Fruit fly (Drosophila melanogaster) whole organism, embryonic: ENCODE measurements around the gene CG15530.

Experiments used
- Asciz ChIP-seq: fragments of 200-800 bp; sonication (Bioruptor generic); optimal IDR thresholded peaks from 2 replicates; lab custom pipeline; 2017; ENCODE audit warnings: missing biosample characterization, mild to moderate bottlenecking, missing genetic modification characterization, missing genetic modification reagents
- BtbVII ChIP-seq: fragments of 200-800 bp; sonication (Bioruptor generic); optimal IDR thresholded peaks from 3 replicates; lab custom pipeline; 2017; ENCODE audit warnings: missing biosample characterization, mild to moderate bottlenecking, missing genetic modification characterization
- CG10462 ChIP-seq: fragments of 200-800 bp; sonication (Bioruptor generic); optimal IDR thresholded peaks from 2 replicates; lab custom pipeline; 2016; ENCODE audit warnings: missing biosample characterization, missing genetic modification characterization
- CG10565 ChIP-seq: fragments of 200-800 bp; sonication (Bioruptor generic); optimal IDR thresholded peaks from 3 replicates; lab custom pipeline; 2016; ENCODE audit warnings: missing biosample characterization, mild to moderate bottlenecking, missing genetic modification characterization
- CG10959 ChIP-seq: fragments of 200-800 bp; sonication (Bioruptor generic); IDR thresholded peaks from 2 replicates; pipeline ENCODE4 v1.3.6; 2022; ENCODE audit warnings: missing biosample characterization, missing genetic modification characterization
- CG11398 ChIP-seq: fragments of 200-800 bp; sonication (Bioruptor generic); optimal IDR thresholded peaks from 2 replicates; lab custom pipeline; 2016; ENCODE audit warnings: missing biosample characterization, missing genetic modification characterization
- CG14860 ChIP-seq: fragments of 200-800 bp; sonication (Bioruptor generic); IDR thresholded peaks from 3 replicates; pipeline ENCODE4 v1.3.6; 2022; ENCODE audit warnings: missing biosample characterization, missing genetic modification characterization; ENCODE audit not compliant: partially characterized antibody
- CG14965 ChIP-seq: fragments of 200-800 bp; sonication (Bioruptor generic); optimal IDR thresholded peaks from 2 replicates; lab custom pipeline; 2016; ENCODE audit warnings: missing biosample characterization, missing genetic modification characterization, borderline replicate concordance
- CG1529 ChIP-seq: fragments of 200-800 bp; sonication (Bioruptor generic); optimal IDR thresholded peaks from 3 replicates; lab custom pipeline; 2018; ENCODE audit warnings: missing biosample characterization, missing genetic modification characterization
- CG1603 ChIP-seq: fragments of 200-800 bp; sonication (Bioruptor generic); optimal IDR thresholded peaks from 2 replicates; lab custom pipeline; 2019; ENCODE audit warnings: missing biosample characterization, mild to moderate bottlenecking, missing genetic modification characterization, moderate library complexity
- CG17361 ChIP-seq: fragments of 200-800 bp; sonication (Bioruptor generic); IDR thresholded peaks from 3 replicates; pipeline ENCODE4 v1.3.6; 2022; ENCODE audit warnings: missing biosample characterization, missing genetic modification characterization
- CG18476 ChIP-seq: fragments of 200-800 bp; sonication (Bioruptor generic); optimal IDR thresholded peaks from 2 replicates; lab custom pipeline; 2016; ENCODE audit warnings: missing biosample characterization, mild to moderate bottlenecking, missing genetic modification characterization
- CG18764 ChIP-seq: fragments of 200-800 bp; sonication (Bioruptor generic); optimal IDR thresholded peaks from 3 replicates; lab custom pipeline; 2016; ENCODE audit warnings: missing biosample characterization, missing genetic modification characterization
- CG2712 ChIP-seq: fragments of 200-800 bp; optimal IDR thresholded peaks from 3 replicates; lab custom pipeline; 2019; ENCODE audit warnings: missing biosample characterization, mild to moderate bottlenecking, missing genetic modification characterization, moderate library complexity
- CG3065 ChIP-seq: fragments of 200-800 bp; sonication (Bioruptor generic); optimal IDR thresholded peaks from 2 replicates; lab custom pipeline; 2016; ENCODE audit warnings: missing biosample characterization, missing genetic modification characterization
- CG32772 ChIP-seq: fragments of 200-800 bp; sonication (Bioruptor generic); IDR thresholded peaks from 2 replicates; pipeline ENCODE4 v1.3.6; 2022; ENCODE audit warnings: missing biosample characterization, missing genetic modification characterization
- CG33213 ChIP-seq: fragments of 200-800 bp; sonication (Bioruptor generic); optimal IDR thresholded peaks from 3 replicates; lab custom pipeline; 2016; ENCODE audit warnings: missing biosample characterization, missing genetic modification characterization
- CG33557 ChIP-seq: fragments of 200-800 bp; sonication (Bioruptor generic); optimal IDR thresholded peaks from 2 replicates; lab custom pipeline; 2019; ENCODE audit warnings: missing biosample characterization, mild to moderate bottlenecking, missing genetic modification characterization, moderate library complexity
- CG4328 ChIP-seq: fragments of 200-800 bp; sonication (Bioruptor generic); optimal IDR thresholded peaks from 3 replicates; lab custom pipeline; 2017; ENCODE audit warnings: missing biosample characterization, missing genetic modification reagents, missing genetic modification characterization
- CG4617 ChIP-seq: fragments of 200-800 bp; sonication (Bioruptor generic); optimal IDR thresholded peaks from 3 replicates; lab custom pipeline; 2016; ENCODE audit warnings: missing biosample characterization, missing genetic modification characterization, borderline replicate concordance
- CG8388 ChIP-seq: fragments of 200-800 bp; sonication (Bioruptor generic); optimal IDR thresholded peaks from 2 replicates; lab custom pipeline; 2019; ENCODE audit warnings: missing biosample characterization, mild to moderate bottlenecking, missing genetic modification characterization, moderate library complexity
- CG9727 ChIP-seq: fragments of 200-800 bp; sonication (Bioruptor generic); optimal IDR thresholded peaks from 3 replicates; lab custom pipeline; 2017; ENCODE audit warnings: missing biosample characterization, mild to moderate bottlenecking, missing genetic modification characterization
- CrebB ChIP-seq: fragments of 200-800 bp; sonication (Bioruptor generic); optimal IDR thresholded peaks from 3 replicates; lab custom pipeline; 2018; ENCODE audit warnings: missing biosample characterization, mild to moderate bottlenecking, missing genetic modification characterization
- D19A ChIP-seq: fragments of 200-800 bp; optimal IDR thresholded peaks from 3 replicates; lab custom pipeline; 2019; ENCODE audit warnings: missing biosample characterization, mild to moderate bottlenecking, missing genetic modification characterization, moderate library complexity
- Dad ChIP-seq: fragments of 200-800 bp; sonication (Bioruptor generic); optimal IDR thresholded peaks from 3 replicates; lab custom pipeline; 2016; ENCODE audit warnings: missing biosample characterization, missing genetic modification characterization
- Hr39 ChIP-seq: fragments of >200 bp; optimal IDR thresholded peaks from 2 replicates; lab custom pipeline; 2017
- Nf-YA ChIP-seq: fragments of 200-800 bp; sonication (Bioruptor generic); IDR thresholded peaks from 2 replicates; pipeline ENCODE4 v1.3.6; 2022; ENCODE audit warnings: missing biosample characterization, missing genetic modification characterization
- Oli ChIP-seq: fragments of 200-800 bp; sonication (Bioruptor generic); optimal IDR thresholded peaks from 2 replicates; lab custom pipeline; 2018; ENCODE audit warnings: missing biosample characterization, mild to moderate bottlenecking, missing genetic modification characterization, moderate library complexity
- Xrp1 ChIP-seq: fragments of 200-800 bp; sonication (Bioruptor generic); IDR thresholded peaks from 2 replicates; pipeline ENCODE4 v1.3.6; 2022; ENCODE audit warnings: missing biosample characterization, missing genetic modification characterization
- bbx ChIP-seq: fragments of 200-800 bp; sonication (Bioruptor generic); IDR thresholded peaks from 2 replicates; pipeline ENCODE4 v1.3.6; 2022; ENCODE audit warnings: missing biosample characterization, missing genetic modification characterization; ENCODE audit not compliant: partially characterized antibody
- caup ChIP-seq: fragments of 200-800 bp; sonication (Bioruptor generic); optimal IDR thresholded peaks from 3 replicates; lab custom pipeline; 2017; ENCODE audit warnings: missing biosample characterization, mild to moderate bottlenecking, missing genetic modification characterization, moderate library complexity; ENCODE audit not compliant: severe bottlenecking
- chinmo ChIP-seq: fragments of 200-800 bp; sonication (Bioruptor generic); IDR thresholded peaks from 4 replicates; pipeline ENCODE4 v1.3.6; 2022; ENCODE audit warnings: missing biosample characterization, missing genetic modification characterization; ENCODE audit not compliant: partially characterized antibody
- crc ChIP-seq: fragments of 200-800 bp; sonication (Bioruptor generic); optimal IDR thresholded peaks from 2 replicates; lab custom pipeline; 2016; ENCODE audit warnings: missing biosample characterization, missing genetic modification characterization
- crp ChIP-seq, 2 experiments: fragments of 200-800 bp; sonication (Bioruptor generic); optimal IDR thresholded peaks; 2 replicates in 1 of 2; 3 replicates in 1 of 2; lab custom pipeline; 2017; ENCODE audit warnings: missing biosample characterization in 2 of 2, missing genetic modification characterization in 2 of 2, mild to moderate bottlenecking in 1 of 2, moderate library complexity in 1 of 2
- danr ChIP-seq: fragments of 200-800 bp; sonication (Bioruptor generic); IDR thresholded peaks from 2 replicates; pipeline ENCODE4 v1.3.6; 2022; ENCODE audit warnings: missing biosample characterization, missing genetic modification characterization
- dimm ChIP-seq: fragments of 200-800 bp; sonication (Bioruptor generic); IDR thresholded peaks from 2 replicates; pipeline ENCODE4 v1.3.6; 2022; ENCODE audit warnings: missing biosample characterization, missing genetic modification characterization
- dm ChIP-seq: fragments of 200-800 bp; sonication (Bioruptor generic); optimal IDR thresholded peaks from 3 replicates; lab custom pipeline; 2016; ENCODE audit warnings: missing biosample characterization, missing genetic modification characterization
- dmrt11E ChIP-seq: fragments of 200-800 bp; sonication (Bioruptor generic); optimal IDR thresholded peaks from 3 replicates; lab custom pipeline; 2018; ENCODE audit warnings: missing biosample characterization, mild to moderate bottlenecking, missing genetic modification characterization, moderate library complexity
- eyg ChIP-seq: fragments of 200-800 bp; sonication (Bioruptor generic); optimal IDR thresholded peaks from 3 replicates; lab custom pipeline; 2016; ENCODE audit warnings: missing biosample characterization, missing genetic modification characterization
- gcm ChIP-seq: fragments of 200-800 bp; sonication (Bioruptor generic); optimal IDR thresholded peaks from 2 replicates; lab custom pipeline; 2019; ENCODE audit warnings: missing biosample characterization, mild to moderate bottlenecking, missing genetic modification characterization, moderate library complexity
- gsb-n ChIP-seq: fragments of 200-800 bp; sonication (Bioruptor generic); optimal IDR thresholded peaks from 3 replicates; lab custom pipeline; 2018; ENCODE audit warnings: missing biosample characterization, mild to moderate bottlenecking, missing genetic modification characterization
- jigr1 ChIP-seq: fragments of 200-800 bp; sonication (Bioruptor generic); IDR thresholded peaks from 3 replicates; pipeline ENCODE4 v1.3.6; 2022; ENCODE audit warnings: missing biosample characterization, missing genetic modification characterization
- kni ChIP-seq: fragments of 200-800 bp; sonication (Bioruptor generic); optimal IDR thresholded peaks from 3 replicates; lab custom pipeline; 2017; ENCODE audit warnings: mild to moderate bottlenecking, missing biosample characterization, missing genetic modification reagents, missing genetic modification characterization
- odd ChIP-seq: fragments of 200-800 bp; sonication (Bioruptor generic); optimal IDR thresholded peaks from 2 replicates; lab custom pipeline; 2017; ENCODE audit warnings: missing biosample characterization, mild to moderate bottlenecking, missing genetic modification characterization
- org-1 ChIP-seq: fragments of 200-800 bp; sonication (Bioruptor generic); optimal IDR thresholded peaks from 2 replicates; lab custom pipeline; 2017; ENCODE audit warnings: missing biosample characterization, missing genetic modification characterization
- otp ChIP-seq: fragments of 200-800 bp; sonication (Bioruptor generic); IDR thresholded peaks from 3 replicates; pipeline ENCODE4, ENCODE4 v1.3.6; 2022; ENCODE audit warnings: missing biosample characterization, missing genetic modification characterization
- slp2 ChIP-seq: fragments of 200-800 bp; sonication (Bioruptor generic); optimal IDR thresholded peaks from 2 replicates; lab custom pipeline; 2016; ENCODE audit warnings: missing biosample characterization, missing genetic modification characterization
- sug ChIP-seq: fragments of 200-800 bp; optimal IDR thresholded peaks from 2 replicates; lab custom pipeline; 2019; ENCODE audit warnings: missing biosample characterization, mild to moderate bottlenecking, missing genetic modification characterization, moderate library complexity
- tna ChIP-seq: fragments of 200-800 bp; sonication (Bioruptor generic); IDR thresholded peaks from 2 replicates; pipeline ENCODE4 v1.3.6; 2022; ENCODE audit warnings: missing biosample characterization, missing genetic modification characterization; ENCODE audit not compliant: partially characterized antibody
- vnd ChIP-seq: fragments of 200-800 bp; sonication (Bioruptor generic); IDR thresholded peaks from 3 replicates; pipeline ENCODE4 v1.3.6; 2022; ENCODE audit warnings: missing biosample characterization, missing genetic modification characterization; ENCODE audit not compliant: partially characterized antibody

Gene CG15530

dm6 chr3R:30189836-30190235 lies 12.2 kb downstream of the CG15530 start (continued):
- TF ChIP-seq CG32772 (GFP tag; lab: Robert Waterston, UW) (peak; percentile 79), CG1529 (GFP tag; lab: Kevin White, UChicago) (peak; percentile 57), CG17361 (GFP tag; lab: Robert Waterston, UW) (peak; percentile 77; the same call in 2 of the 3 replicates), crc (GFP tag; lab: Kevin White, UChicago) (peak; percentile 40), crp (GFP tag; optimal IDR thresholded peaks at IDR 0.05; lab: Kevin White, UChicago) (peak in 1 of 2 experiments; percentile 8), vnd (GFP tag; lab: Robert Waterston, UW) (no peak), dimm (peak; percentile 47; the same call in 1 of the 2 replicates), Xrp1 (GFP tag; lab: Robert Waterston, UW) (peak; percentile 86), CG3065 (no peak), CG18476 (GFP tag; lab: Kevin White, UChicago) (peak; percentile 36), CG10462 (GFP tag; lab: Kevin White, UChicago) (peak; percentile 16), jigr1 (peak; percentile 72; the same call in 2 of the 3 replicates), CrebB (tag; lab: Kevin White, UChicago) (peak; percentile 15), CG14965 (no peak), CG18764 (peak; percentile 35), BtbVII (GFP tag; lab: Kevin White, UChicago) (peak; percentile 44), CG4328 (GFP tag; lab: Kevin White, UChicago) (peak; percentile 62), CG33557 (GFP tag; lab: Kevin White, UChicago) (no peak), CG10565 (GFP tag; lab: Kevin White, UChicago) (no peak), bbx (GFP tag; lab: Robert Waterston, UW) (no peak), Hr39 (no peak), CG14860 (GFP tag; lab: Robert Waterston, UW) (no peak), D19A (peak; percentile 55), sug (tag; lab: Kevin White, UChicago) (peak; percentile 31), caup (GFP tag; lab: Kevin White, UChicago) (peak; percentile 56), dmrt11E (peak; percentile 48), CG1603 (tag; lab: Kevin White, UChicago) (peak; percentile 83), CG2712 (peak; percentile 79), CG8388 (GFP tag; lab: Kevin White, UChicago) (peak; percentile 67), CG4617 (GFP tag; lab: Kevin White, UChicago) (peak; percentile 34), dm (GFP tag; lab: Kevin White, UChicago) (no peak), slp2 (peak; percentile 38), CG11398 (no peak), otp (GFP tag; lab: Robert Waterston, UW) (peak; percentile 77; the same call in 2 of the 3 replicates), Oli (peak; percentile 81), CG33213 (GFP tag; lab: Kevin White, UChicago) (peak; percentile 38), CG10959 (GFP tag; lab: Robert Waterston, UW) (0 out of 2 replicates have a peak, but pooled peaks have one; percentile 37), Dad (GFP tag; lab: Kevin White, UChicago) (peak; percentile 68), kni (no peak), odd (peak; percentile 60), eyg (GFP tag; lab: Kevin White, UChicago) (no peak), Nf-YA (GFP tag; lab: Robert Waterston, UW) (peak; percentile 70), chinmo (GFP tag; lab: Robert Waterston, UW) (no peak), gcm (peak; percentile 28), danr (peak; percentile 70; the same call in 1 of the 2 replicates), gsb-n (tag; lab: Kevin White, UChicago) (peak; percentile 47), org-1 (GFP tag; lab: Kevin White, UChicago) (peak; percentile 53), Asciz (GFP tag; lab: Kevin White, UChicago) (peak; percentile 76), CG9727 (GFP tag; lab: Kevin White, UChicago) (peak; percentile 56), tna (GFP tag; lab: Robert Waterston, UW) (no peak)
